Worm (Caenorhabditis elegans) whole organism, mixed stage, embryonic: ENCODE measurements around the gene wdr-20.

ENCODE experiments used
- M03D4.4 ChIP-seq: sonication (generic microtip); optimal IDR thresholded peaks from 2 replicates; lab custom pipeline; 2017; ENCODE audit warnings: mild to moderate bottlenecking, missing genetic modification characterization, missing compliant biosample characterization
- bed-3 ChIP-seq: fragments of 200-800 bp; sonication (Bioruptor generic); optimal IDR thresholded peaks from 3 replicates; lab custom pipeline; 2018; ENCODE audit warnings: mild to moderate bottlenecking, missing genetic modification characterization, moderate library complexity, missing compliant biosample characterization
- ceh-39 ChIP-seq: fragments of 150-350 bp; optimal IDR thresholded peaks from 2 replicates; lab custom pipeline; 2014; ENCODE audit warnings: missing biosample characterization, missing genetic modification characterization
- ceh-83 ChIP-seq: fragments of 200-800 bp; sonication (Bioruptor generic); optimal IDR thresholded peaks from 2 replicates; lab custom pipeline; 2018; ENCODE audit warnings: mild to moderate bottlenecking, missing genetic modification characterization, missing compliant biosample characterization
- ces-1 ChIP-seq: fragments of 150-350 bp; optimal IDR thresholded peaks from 2 replicates; lab custom pipeline; 2014; ENCODE audit warnings: missing biosample characterization, missing genetic modification reagents, missing genetic modification characterization
- cnd-1 ChIP-seq: fragments of 200-800 bp; sonication (Bioruptor generic); optimal IDR thresholded peaks from 2 replicates; lab custom pipeline; 2018; ENCODE audit warnings: mild to moderate bottlenecking, missing genetic modification characterization, missing compliant biosample characterization
- drap-1 ChIP-seq: fragments of 200-800 bp; sonication (Bioruptor generic); optimal IDR thresholded peaks from 3 replicates; lab custom pipeline; 2018; ENCODE audit warnings: mild to moderate bottlenecking, missing genetic modification characterization, missing compliant biosample characterization
- elt-1 ChIP-seq: sonication (generic microtip); optimal IDR thresholded peaks from 2 replicates; lab custom pipeline; 2017; ENCODE audit warnings: missing genetic modification characterization, mild to moderate bottlenecking, missing compliant biosample characterization, antibody characterized with exemption, moderate library complexity, borderline replicate concordance; ENCODE audit not compliant: insufficient read depth
- elt-3 ChIP-seq: fragments of 150-350 bp; optimal IDR thresholded peaks from 2 replicates; lab custom pipeline; 2014; ENCODE audit warnings: missing biosample characterization, missing genetic modification characterization
- flh-1 ChIP-seq: fragments of 200-800 bp; sonication (Bioruptor generic); optimal IDR thresholded peaks from 2 replicates; lab custom pipeline; 2018; ENCODE audit warnings: mild to moderate bottlenecking, missing genetic modification characterization, moderate library complexity, missing compliant biosample characterization
- ham-2 ChIP-seq: fragments of 200-800 bp; sonication (Bioruptor generic); optimal IDR thresholded peaks from 2 replicates; lab custom pipeline; 2018; ENCODE audit warnings: mild to moderate bottlenecking, missing genetic modification characterization, missing compliant biosample characterization
- hlh-1 ChIP-seq: fragments of 150-350 bp; optimal IDR thresholded peaks from 2 replicates; lab custom pipeline; 2014; ENCODE audit warnings: missing biosample characterization, missing genetic modification reagents, missing genetic modification characterization
- lin-32 ChIP-seq: fragments of 200-800 bp; sonication (Bioruptor generic); optimal IDR thresholded peaks from 2 replicates; lab custom pipeline; 2018; ENCODE audit warnings: mild to moderate bottlenecking, missing genetic modification characterization, missing compliant biosample characterization
- mab-5 ChIP-seq: fragments of 150-350 bp; optimal IDR thresholded peaks from 2 replicates; lab custom pipeline; 2014; ENCODE audit warnings: missing biosample characterization, missing genetic modification characterization
- mep-1 ChIP-seq: fragments of 150-350 bp; optimal IDR thresholded peaks from 2 replicates; lab custom pipeline; 2017; ENCODE audit warnings: missing biosample characterization, missing genetic modification reagents, missing genetic modification characterization, inconsistent platforms
- nhr-237 ChIP-seq: fragments of 150-350 bp; optimal IDR thresholded peaks from 2 replicates; lab custom pipeline; 2014; ENCODE audit warnings: missing biosample characterization, missing genetic modification characterization
- nhr-28 ChIP-seq: fragments of 150-350 bp; optimal IDR thresholded peaks from 2 replicates; lab custom pipeline; 2014; ENCODE audit warnings: missing biosample characterization, missing genetic modification characterization
- sem-2 ChIP-seq: fragments of 200-800 bp; sonication (Bioruptor generic); optimal IDR thresholded peaks from 2 replicates; lab custom pipeline; 2018; ENCODE audit warnings: mild to moderate bottlenecking, missing genetic modification characterization, missing compliant biosample characterization
- snpc-4 ChIP-seq: fragments of 150-350 bp; optimal IDR thresholded peaks from 2 replicates; lab custom pipeline; 2014; ENCODE audit warnings: missing biosample characterization, missing genetic modification characterization
- sptf-1 ChIP-seq: sonication (generic microtip); optimal IDR thresholded peaks from 2 replicates; lab custom pipeline; 2017; ENCODE audit warnings: mild to moderate bottlenecking, missing genetic modification characterization, moderate library complexity, missing compliant biosample characterization
- tbx-8 ChIP-seq: fragments of 200-800 bp; sonication (Bioruptor generic); optimal IDR thresholded peaks from 2 replicates; lab custom pipeline; 2018; ENCODE audit warnings: mild to moderate bottlenecking, missing genetic modification characterization, moderate library complexity, missing compliant biosample characterization
- unc-120 ChIP-seq: sonication (generic microtip); optimal IDR thresholded peaks from 2 replicates; lab custom pipeline; 2017; ENCODE audit warnings: missing genetic modification characterization, missing compliant biosample characterization; ENCODE audit not compliant: poor library complexity, severe bottlenecking
- unc-39 ChIP-seq: fragments of 150-350 bp; optimal IDR thresholded peaks from 2 replicates; lab custom pipeline; 2014; ENCODE audit warnings: missing biosample characterization, missing genetic modification characterization
- unc-62 ChIP-seq: fragments of 150-350 bp; optimal IDR thresholded peaks from 2 replicates; lab custom pipeline; 2014; ENCODE audit warnings: missing biosample characterization, missing genetic modification reagents, missing genetic modification characterization
- zip-8 ChIP-seq: fragments of 150-350 bp; optimal IDR thresholded peaks from 2 replicates; lab custom pipeline; 2014; ENCODE audit warnings: missing biosample characterization, missing genetic modification characterization
- ztf-11 ChIP-seq: fragments of 150-350 bp; optimal IDR thresholded peaks from 2 replicates; lab custom pipeline; 2014; ENCODE audit warnings: missing biosample characterization, missing genetic modification characterization

Gene wdr-20

ce11 chrV:10094374-10094773 lies 39.6 kb downstream of the wdr-20 start, which contains the start of gene srd-49:
srd-49 (plus strand) TSS chrV:10094674.
- TF ChIP-seq nhr-237 (no peak), snpc-4 (tag; lab: Kevin White, UChicago) (no peak)

ce11 chrV:10091152-10091551 lies 42.8 kb downstream of the wdr-20 start, which contains the start of gene R04B5.11:
R04B5.11 (minus strand) TSS chrV:10091252.
- TF ChIP-seq elt-1 (no peak), ham-2 (GFP tag; lab: Kevin White, UChicago) (no peak), snpc-4 (tag; lab: Kevin White, UChicago) (no peak), zip-8 (tag; lab: Kevin White, UChicago) (no peak), mab-5 (no peak), ceh-39 (tag; lab: Kevin White, UChicago) (no peak), sptf-1 (tag; lab: Kevin White, UChicago) (no peak), unc-62 (GFP tag; lab: Kevin White, UChicago) (no peak)
- TF ChIP-seq, all 35 proteins: peak for 0

- TF ChIP-seq tbx-8 (GFP tag; lab: Kevin White, UChicago): no peak
- TF ChIP-seq sem-2 (GFP tag; lab: Kevin White, UChicago): no peak
- no peak for TF ChIP-seq ztf-11 (tag; lab: Kevin White, UChicago)
Observed at ce11 chrV:10090461-10090860, 43.5 kb downstream of the wdr-20 start, which contains the start of gene R04B5.7. R04B5.7 (minus strand) TSS chrV:10090561.

ce11 chrV:10087103-10087502 lies 46.9 kb downstream of the wdr-20 start, which contains the start of gene R04B5.5:
R04B5.5 (plus strand) TSS chrV:10087480.
- TF ChIP-seq nhr-28 (tag; lab: Kevin White, UChicago) (no peak), unc-62 (GFP tag; lab: Kevin White, UChicago) (peak; percentile 62), flh-1 (GFP tag; lab: Kevin White, UChicago) (no peak), hlh-1 (tag; lab: Kevin White, UChicago) (no peak), ceh-83 (GFP tag; lab: Kevin White, UChicago) (no peak), elt-3 (tag; lab: Kevin White, UChicago) (peak; percentile 86), cnd-1 (tag; lab: Kevin White, UChicago) (no peak), ham-2 (GFP tag; lab: Kevin White, UChicago) (no peak), bed-3 (GFP tag; lab: Kevin White, UChicago) (no peak), lin-32 (GFP tag; lab: Kevin White, UChicago) (no peak), unc-39 (tag; lab: Kevin White, UChicago) (no peak), unc-120 (tag; lab: Kevin White, UChicago) (no peak), elt-1 (peak; percentile 30), nhr-237 (no peak), mep-1 (tag; lab: Kevin White, UChicago) (no peak), mab-5 (no peak), snpc-4 (tag; lab: Kevin White, UChicago) (no peak)

- TF ChIP-seq hlh-1 (tag; lab: Kevin White, UChicago) (peak; percentile 52), unc-120 (tag; lab: Kevin White, UChicago) (no peak), ces-1 (GFP tag; lab: Kevin White, UChicago) (no peak)
Observed at ce11 chrV:10086141-10086540, 47.8 kb downstream of the wdr-20 start.

ce11 chrV:10084864-10085263 lies 49.1 kb downstream of the wdr-20 start, which contains the start of gene R04B5.6:
R04B5.6 (plus strand) TSS chrV:10085164.
- TF ChIP-seq hlh-1 (tag; lab: Kevin White, UChicago): peak; percentile 6
- no peak for TF ChIP-seq flh-1 (GFP tag; lab: Kevin White, UChicago)
- no peak for TF ChIP-seq drap-1 (GFP tag; lab: Kevin White, UChicago)

- TF ChIP-seq elt-3 (tag; lab: Kevin White, UChicago) (no peak), flh-1 (GFP tag; lab: Kevin White, UChicago) (no peak), sptf-1 (tag; lab: Kevin White, UChicago) (no peak), mep-1 (tag; lab: Kevin White, UChicago) (peak; percentile 13), ceh-39 (tag; lab: Kevin White, UChicago) (no peak), M03D4.4 (no peak), cnd-1 (tag; lab: Kevin White, UChicago) (no peak), nhr-28 (tag; lab: Kevin White, UChicago) (peak; percentile 50), ces-1 (GFP tag; lab: Kevin White, UChicago) (no peak)
- TF ChIP-seq, all 35 proteins: peak for 2
Observed at ce11 chrV:10083999-10084468, 49.9 kb downstream of the wdr-20 start, which contains the start of gene nhr-12. nhr-12 (minus strand) TSS chrV:10084049.
